Worm (Caenorhabditis elegans): Measurements from ENCODE around the gene F58F9.3.
A peak's percentile ranks its signal among the peaks of the same experiment; 100 is the strongest.

F58F9.3 gene

DNA sequence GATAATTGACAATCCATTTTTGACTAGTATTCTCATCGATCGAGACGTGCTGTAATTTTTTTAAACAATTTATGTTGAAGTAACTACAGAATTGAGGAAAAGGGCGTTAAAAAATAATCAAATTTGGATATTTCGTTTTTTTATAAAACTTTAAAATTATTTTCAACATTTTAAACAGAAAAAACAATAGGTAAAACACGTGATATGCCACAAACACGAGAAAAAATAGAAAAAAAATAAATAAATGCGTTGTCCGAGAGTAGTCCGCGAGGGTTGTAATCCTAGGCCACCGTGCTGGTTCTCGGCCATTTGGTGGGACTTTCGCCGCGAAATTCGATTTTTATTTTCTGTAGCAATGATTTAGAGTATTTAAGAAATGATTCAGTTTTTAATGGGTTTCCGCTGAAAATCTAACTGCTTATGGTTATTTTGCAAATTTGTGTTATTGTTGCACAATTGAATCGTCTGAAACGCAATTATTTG lies 26.7 kb upstream of the F58F9.3 start, which contains the start of gene C49A9.10:
TSS of gene C49A9.10 (minus strand) at position 51 of the 483 bp plus-strand sequence.
- TF ChIP-seq ztf-22 (GFP tag; optimal IDR thresholded peaks at IDR 0.05) = no peak
- TF ChIP-seq nfyb-1 (GFP tag; IDR thresholded peaks at IDR 0.05) = peak; percentile 43; the same call in 1 of the 2 replicates
- no peak for TF ChIP-seq ama-1 (optimal IDR thresholded peaks at IDR 0.05)
- TF ChIP-seq ama-1 (GFP tag; optimal IDR thresholded peaks at IDR 0.05) = no peak
- peak; percentile 54 for TF ChIP-seq madf-10 (tag; optimal IDR thresholded peaks at IDR 0.05)
- 0 out of 2 replicates have a peak, but pooled peaks have one; percentile 34 for TF ChIP-seq hsf-1 (GFP tag; IDR thresholded peaks at IDR 0.05)
- TF ChIP-seq rec-8 (tag; optimal IDR thresholded peaks at IDR 0.05) = peak; percentile 22 to 89
- TF ChIP-seq pbrm-1 (GFP tag; IDR thresholded peaks at IDR 0.05) = peak; percentile 60; the same call in 1 of the 2 replicates
- peak; percentile 81 for TF ChIP-seq snpc-4 (GFP tag; optimal IDR thresholded peaks at IDR 0.05)
- TF ChIP-seq snpc-4 (tag; optimal IDR thresholded peaks at IDR 0.05) = peak; percentile 54 to 92 (median 88)
- 0 out of 2 replicates have a peak, but pooled peaks have one; percentile 74 for TF ChIP-seq cebp-2 (GFP tag; IDR thresholded peaks at IDR 0.05)
- TF ChIP-seq nhr-80 (tag; optimal IDR thresholded peaks at IDR 0.05) = peak; percentile 3
- peak; percentile 83 for TF ChIP-seq bed-2 (GFP tag; IDR thresholded peaks at IDR 0.05)
- peak; percentile 79 for TF ChIP-seq F22D6.2 (tag; optimal IDR thresholded peaks at IDR 0.05)
- peak; percentile 83 for TF ChIP-seq ztf-28 (GFP tag; IDR thresholded peaks at IDR 0.05)
- peak; percentile 48 for TF ChIP-seq F57C9.4 (tag; optimal IDR thresholded peaks at IDR 0.05)
- TF ChIP-seq pha-4 (tag; optimal IDR thresholded peaks at IDR 0.05) = peak; percentile 57
- peak; percentile 49 for TF ChIP-seq attf-5 (GFP tag; optimal IDR thresholded peaks at IDR 0.05)
- peak; percentile 48 for TF ChIP-seq F49E8.2 (tag; optimal IDR thresholded peaks at IDR 0.05; ENCODE audit: insufficient read depth)
- no peak for TF ChIP-seq Y95B8A.8 (GFP tag; IDR thresholded peaks at IDR 0.05)
- TF ChIP-seq lin-54 (GFP tag; optimal IDR thresholded peaks at IDR 0.05) = peak; percentile 91
- TF ChIP-seq Y53F4B.3 (GFP tag; IDR thresholded peaks at IDR 0.05) = no peak
- TF ChIP-seq dpl-1 (GFP tag; optimal IDR thresholded peaks at IDR 0.05) = peak; percentile 82
- TF ChIP-seq B0035.1 (tag; optimal IDR thresholded peaks at IDR 0.05) = peak; percentile 27
- no peak for TF ChIP-seq dpff-1 (tag; optimal IDR thresholded peaks at IDR 0.05)
- peak; percentile 53 for TF ChIP-seq atf-7 (tag; optimal IDR thresholded peaks at IDR 0.05)
- TF ChIP-seq athp-1 (tag; optimal IDR thresholded peaks at IDR 0.05) = peak; percentile 70
- peak; percentile 77 for TF ChIP-seq him-1 (tag; optimal IDR thresholded peaks at IDR 0.05)
- TF ChIP-seq tbp1 (GFP tag; optimal IDR thresholded peaks at IDR 0.05) = peak; percentile 66
- TF ChIP-seq nhr-120 (GFP tag; IDR thresholded peaks at IDR 0.05) = no peak
- TF ChIP-seq ekl-4 (GFP tag; IDR thresholded peaks at IDR 0.05) = peak; percentile 58; the same call in 1 of the 2 replicates
- peak; percentile 74 for TF ChIP-seq lin-40 (tag; optimal IDR thresholded peaks at IDR 0.05)
- peak; percentile 2 for TF ChIP-seq T07F8.4 (tag; optimal IDR thresholded peaks at IDR 0.05)
- peak; percentile 52 for TF ChIP-seq F23B12.7 (tag; optimal IDR thresholded peaks at IDR 0.05; ENCODE audit: insufficient read depth)
- TF ChIP-seq lin-26 (GFP tag; IDR thresholded peaks at IDR 0.05) = no peak
- no peak for TF ChIP-seq fkh-3 (tag; optimal IDR thresholded peaks at IDR 0.05)
- TF ChIP-seq unc-62 (GFP tag; optimal IDR thresholded peaks at IDR 0.05) = no peak
- TF ChIP-seq attf-3 (GFP tag; conservative IDR thresholded peaks at IDR 0.05) = peak; percentile 51; the same call in 1 of the 2 replicates
- peak; percentile 65 for TF ChIP-seq hmg-20 (GFP tag; IDR thresholded peaks at IDR 0.05)
- TF ChIP-seq ets-4 (GFP tag; optimal IDR thresholded peaks at IDR 0.05) = no peak
- no peak; the same call in 1 of the 2 replicates for TF ChIP-seq dox-1 (GFP tag; IDR thresholded peaks at IDR 0.05)
- peak; percentile 39; the same call in 1 of the 2 replicates for TF ChIP-seq C06A6.2 (GFP tag; conservative IDR thresholded peaks at IDR 0.05)
- TF ChIP-seq madf-3 (GFP tag; IDR thresholded peaks at IDR 0.05) = peak; percentile 68; the same call in 1 of the 2 replicates
- peak; percentile 47 for TF ChIP-seq lsl-1 (GFP tag; optimal IDR thresholded peaks at IDR 0.05)
- TF ChIP-seq ztf-3 (GFP tag; optimal IDR thresholded peaks at IDR 0.05) = no peak
- TF ChIP-seq B0336.3 (GFP tag; IDR thresholded peaks at IDR 0.05) = no peak
- 0 out of 2 replicates have a peak, but pooled peaks have one; percentile 49 for TF ChIP-seq Y53G8AR.9 (GFP tag; conservative IDR thresholded peaks at IDR 0.05)
- TF ChIP-seq lsy-27 (tag; optimal IDR thresholded peaks at IDR 0.05; ENCODE audit: borderline replicate concordance, insufficient read depth) = no peak
